Worm (Caenorhabditis elegans): Measurements from ENCODE around the gene T05B4.10.

DNA sequence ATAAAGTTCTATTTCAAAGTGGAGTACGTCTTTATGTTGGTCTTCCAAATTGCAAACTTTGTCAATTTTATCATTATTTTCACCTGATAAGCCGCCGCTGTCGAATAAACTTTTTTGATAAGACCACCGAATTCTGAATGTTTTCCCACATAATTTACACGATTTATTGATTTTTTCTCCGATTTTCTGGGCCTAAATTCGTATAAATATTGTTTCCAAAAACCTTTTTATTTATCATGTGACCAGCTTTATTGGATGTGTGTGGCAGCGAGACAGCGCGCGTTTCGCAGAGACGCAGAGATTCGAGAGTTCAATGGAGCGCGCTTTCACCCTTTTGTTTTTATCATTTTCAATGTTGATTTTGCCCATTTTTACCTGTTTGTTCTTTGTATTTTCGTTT lies 22.5 kb upstream of the T05B4.10 start:
- TF ChIP-seq mab-5 (tag; optimal IDR thresholded peaks at IDR 0.05) (no peak), nhr-12 (tag; optimal IDR thresholded peaks at IDR 0.05) (no peak)
